Fruit fly (Drosophila melanogaster) whole organism, wandering third instar larva: ENCODE measurements around the gene CG9986.
A peak's percentile ranks its signal among the peaks of the same experiment; 100 is the strongest.

Source experiments
- Abd-B ChIP-seq: fragments of >200 bp; optimal IDR thresholded peaks from 2 replicates; lab custom pipeline; 2017; ENCODE audit warnings: missing biosample characterization, missing genetic modification characterization
- GATAd ChIP-seq: sonication (Bioruptor generic); optimal IDR thresholded peaks from 2 replicates; lab custom pipeline; 2016; ENCODE audit warnings: missing biosample characterization, missing genetic modification characterization
- Hr78 ChIP-seq: fragments of >200 bp; optimal IDR thresholded peaks from 2 replicates; lab custom pipeline; 2017; ENCODE audit warnings: missing biosample characterization, missing genetic modification characterization
- Hr83 ChIP-seq: fragments of 200-300 bp; sonication (Bioruptor generic); optimal IDR thresholded peaks from 2 replicates; lab custom pipeline; 2016; ENCODE audit warnings: missing biosample characterization, mild to moderate bottlenecking, missing genetic modification characterization, moderate library complexity; ENCODE audit not compliant: poor library complexity, severe bottlenecking
- OdsH ChIP-seq: fragments of 200-800 bp; sonication (Bioruptor generic); optimal IDR thresholded peaks from 2 replicates; lab custom pipeline; 2016; ENCODE audit warnings: missing biosample characterization, mild to moderate bottlenecking, missing genetic modification characterization
- br ChIP-seq: fragments of 200-800 bp; sonication (Bioruptor generic); optimal IDR thresholded peaks from 2 replicates; lab custom pipeline; 2016; ENCODE audit warnings: missing biosample characterization, missing genetic modification characterization
- dl ChIP-seq, 2 experiments: fragments of 175-275, 200-275 bp in 1 of 2; fragments of 200-275 bp in 1 of 2; sonication (Bioruptor generic); optimal IDR thresholded peaks; lab custom pipeline; 2018; ENCODE audit warnings: mild to moderate bottlenecking in 2 of 2, missing biosample characterization in 2 of 2, missing genetic modification characterization in 2 of 2, moderate library complexity in 2 of 2; ENCODE audit not compliant: partially characterized antibody in 2 of 2, insufficient read depth in 1 of 2
- dsf ChIP-seq: sonication (Bioruptor generic); optimal IDR thresholded peaks from 2 replicates; lab custom pipeline; 2016; ENCODE audit warnings: missing biosample characterization, missing genetic modification characterization, borderline replicate concordance
- h ChIP-seq: fragments of 200-800 bp; sonication (Bioruptor generic); optimal IDR thresholded peaks from 3 replicates; lab custom pipeline; 2016; ENCODE audit warnings: missing biosample characterization, mild to moderate bottlenecking, missing genetic modification characterization
- jim ChIP-seq: fragments of 175-275, 200-325 bp; sonication (Bioruptor generic); optimal IDR thresholded peaks from 2 replicates; lab custom pipeline; 2016; ENCODE audit warnings: missing biosample characterization, mild to moderate bottlenecking, missing genetic modification characterization
- psq ChIP-seq: fragments of 200-800 bp; sonication (Bioruptor generic); optimal IDR thresholded peaks from 3 replicates; lab custom pipeline; 2017; ENCODE audit warnings: missing biosample characterization, mild to moderate bottlenecking, missing genetic modification characterization, moderate library complexity
- rgr ChIP-seq: fragments of 200-800 bp; sonication (Bioruptor generic); optimal IDR thresholded peaks from 3 replicates; lab custom pipeline; 2016; ENCODE audit warnings: missing biosample characterization, mild to moderate bottlenecking, missing genetic modification characterization
- tai ChIP-seq: sonication (Bioruptor generic); optimal IDR thresholded peaks from 2 replicates; lab custom pipeline; 2016; ENCODE audit warnings: missing biosample characterization, missing genetic modification characterization

- TF ChIP-seq Hr78 (GFP tag; lab: Kevin White, UChicago) = no peak
- TF ChIP-seq h (GFP tag; lab: Kevin White, UChicago) = no peak
- no peak for TF ChIP-seq Abd-B (GFP tag; lab: Kevin White, UChicago)
- TF ChIP-seq Hr83 (GFP tag; lab: Kevin White, UChicago) = peak; percentile 56
- no peak for TF ChIP-seq psq (GFP tag; lab: Kevin White, UChicago)
- no peak for TF ChIP-seq br (GFP tag; lab: Kevin White, UChicago)
- TF ChIP-seq tai (GFP tag; lab: Kevin White, UChicago) = no peak
- no peak for TF ChIP-seq jim
- no peak for TF ChIP-seq dsf
- TF ChIP-seq OdsH (GFP tag; lab: Kevin White, UChicago) = no peak
- no peak for TF ChIP-seq GATAd
- TF ChIP-seq dl (GFP tag; optimal IDR thresholded peaks at IDR 0.05; lab: Kevin White, UChicago; ENCODE audit: insufficient read depth in 1 of 2, partially characterized antibody in 2 of 2) = no peak
- no peak for TF ChIP-seq rgr (GFP tag; lab: Kevin White, UChicago)
Measured at dm6 chr3R:28605835-28606234, at the start of gene CG9986.
